Worm (Caenorhabditis elegans): ENCODE data around the gene faah-1.

faah-1 gene

ce11 chrIV:8152145-8152544, 7.0 kb upstream of the faah-1 start, which contains the start of gene faah-2:
faah-2 (plus strand) TSS chrIV:8152445.
- no peak for TF ChIP-seq ceh-18 (tag; optimal IDR thresholded peaks at IDR 0.05)
- no peak for TF ChIP-seq ceh-6 (GFP tag; optimal IDR thresholded peaks at IDR 0.05)
- TF ChIP-seq ceh-45 (GFP tag; IDR thresholded peaks at IDR 0.05) = no peak
- TF ChIP-seq sox-2 (GFP tag; IDR thresholded peaks at IDR 0.05) = no peak
- TF ChIP-seq npax-4 (tag; optimal IDR thresholded peaks at IDR 0.05) = no peak
- TF ChIP-seq pha-4 (tag; optimal IDR thresholded peaks at IDR 0.05) = no peak
- TF ChIP-seq ceh-19 (GFP tag; optimal IDR thresholded peaks at IDR 0.05) = no peak
- no peak for TF ChIP-seq zip-5 (tag; optimal IDR thresholded peaks at IDR 0.05)
- TF ChIP-seq rnt-1 (tag; optimal IDR thresholded peaks at IDR 0.05) = no peak
- no peak for TF ChIP-seq lim-6 (tag; optimal IDR thresholded peaks at IDR 0.05)
- TF ChIP-seq K02D7.2 (tag; optimal IDR thresholded peaks at IDR 0.05) = no peak
- no peak for TF ChIP-seq ama-1 (optimal IDR thresholded peaks at IDR 0.05)
- no peak for TF ChIP-seq pat-9 (tag; optimal IDR thresholded peaks at IDR 0.05)
- TF ChIP-seq pha-2 (tag; optimal IDR thresholded peaks at IDR 0.05) = no peak
- TF ChIP-seq pqm-1 (tag; optimal IDR thresholded peaks at IDR 0.05) = no peak
- TF ChIP-seq unc-55 (GFP tag; optimal IDR thresholded peaks at IDR 0.05) = no peak
- TF ChIP-seq syd-9 (tag; optimal IDR thresholded peaks at IDR 0.05) = no peak
- TF ChIP-seq madf-2 (tag; optimal IDR thresholded peaks at IDR 0.05) = no peak
- no peak for TF ChIP-seq elt-4 (tag; optimal IDR thresholded peaks at IDR 0.05)
- no peak for TF ChIP-seq hlh-13 (GFP tag; optimal IDR thresholded peaks at IDR 0.05)

- TF ChIP-seq lim-6 (tag; optimal IDR thresholded peaks at IDR 0.05) (no peak), pqm-1 (tag; optimal IDR thresholded peaks at IDR 0.05) (no peak), pag-3 (tag; optimal IDR thresholded peaks at IDR 0.05; ENCODE audit: borderline replicate concordance) (no peak), hlh-8 (tag; optimal IDR thresholded peaks at IDR 0.05) (no peak), sox-2 (GFP tag; IDR thresholded peaks at IDR 0.05) (no peak), ceh-48 (tag; optimal IDR thresholded peaks at IDR 0.05) (no peak), eyg-1 (tag; optimal IDR thresholded peaks at IDR 0.05) (no peak), npax-4 (tag; optimal IDR thresholded peaks at IDR 0.05) (no peak), C38D4.7 (GFP tag; optimal IDR thresholded peaks at IDR 0.05) (no peak), ceh-22 (tag; optimal IDR thresholded peaks at IDR 0.05) (no peak), syd-9 (tag; optimal IDR thresholded peaks at IDR 0.05) (no peak), pha-2 (tag; optimal IDR thresholded peaks at IDR 0.05) (no peak), fax-1 (tag; optimal IDR thresholded peaks at IDR 0.05) (no peak), ceh-9 (tag; optimal IDR thresholded peaks at IDR 0.05) (no peak), ceh-34 (tag; optimal IDR thresholded peaks at IDR 0.05) (no peak)
These were observed 6.5 kb upstream of the faah-1 start for ce11 chrIV:8152688-8153087.

ce11 chrIV:8153163-8153562, 6.0 kb upstream of the faah-1 start:
- TF ChIP-seq hlh-15 (tag; optimal IDR thresholded peaks at IDR 0.05) (no peak), fax-1 (tag; optimal IDR thresholded peaks at IDR 0.05) (no peak), lim-6 (tag; optimal IDR thresholded peaks at IDR 0.05) (no peak)

- no peak for TF ChIP-seq hlh-6 (tag; optimal IDR thresholded peaks at IDR 0.05)
These were observed 4.2 kb upstream of the faah-1 start for ce11 chrIV:8154966-8155365.

- TF ChIP-seq ceh-34 (tag; optimal IDR thresholded peaks at IDR 0.05) (no peak), rnt-1 (tag; optimal IDR thresholded peaks at IDR 0.05) (no peak)
These were observed 2.0 kb upstream of the faah-1 start, which contains the start of gene B0218.5 for ce11 chrIV:8157161-8157560. B0218.5 (minus strand) TSS chrIV:8157261.

ce11 chrIV:8159995-8160394, 808 bp downstream of the faah-1 start:
- TF ChIP-seq K09A11.1 (tag; optimal IDR thresholded peaks at IDR 0.05; ENCODE audit: insufficient read depth) = no peak
- no peak for TF ChIP-seq ahr-1 (tag; optimal IDR thresholded peaks at IDR 0.05)
